Fruit fly (Drosophila melanogaster): ENCODE measurements around the gene yip7.

DNA sequence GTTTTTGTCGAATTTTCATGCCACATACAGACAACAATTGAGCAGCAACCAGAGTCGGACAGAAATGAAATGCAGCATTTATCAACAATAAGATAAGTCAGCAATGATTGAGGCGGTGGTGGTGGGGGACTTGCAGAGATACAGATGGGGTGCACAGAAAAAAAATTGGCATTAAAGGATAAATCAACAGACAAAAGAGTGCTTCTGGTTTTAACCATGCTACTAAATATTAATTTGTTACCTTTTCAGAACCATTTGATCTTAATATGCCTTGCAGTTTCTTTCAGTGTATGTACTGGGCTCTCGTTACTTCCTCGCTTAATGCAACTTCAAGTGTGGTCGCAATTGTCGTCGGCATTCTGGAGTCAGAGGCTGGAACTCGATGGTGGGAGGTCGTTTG, 46.3 kb upstream of the yip7 start:
- TF ChIP-seq Doc3 (GFP tag; IDR thresholded peaks at IDR 0.05; ENCODE audit: partially characterized antibody) (no peak), D (optimal IDR thresholded peaks at IDR 0.05) (no peak), D (GFP tag; optimal IDR thresholded peaks at IDR 0.05) (peak; percentile 70), Hmx (GFP tag; optimal IDR thresholded peaks at IDR 0.05) (no peak), CG2712 (tag; optimal IDR thresholded peaks at IDR 0.05) (peak; percentile 79), CG7357 (GFP tag; IDR thresholded peaks at IDR 0.05) (peak; percentile 43; the same call in 1 of the 3 replicates), CG32532 (GFP tag; IDR thresholded peaks at IDR 0.05) (no peak), toy (GFP tag; IDR thresholded peaks at IDR 0.05) (no peak), insv (GFP tag; optimal IDR thresholded peaks at IDR 0.05) (no peak), dmrt11E (tag; optimal IDR thresholded peaks at IDR 0.05) (peak; percentile 70), Mes4 (GFP tag; optimal IDR thresholded peaks at IDR 0.05) (peak; percentile 19), NfI (GFP tag; optimal IDR thresholded peaks at IDR 0.05) (no peak), CG6689 (GFP tag; IDR thresholded peaks at IDR 0.05) (peak; percentile 48)
